Fruit fly (Drosophila melanogaster) whole organism, embryonic: ENCODE measurements around the gene mTor.
A peak's percentile ranks its signal among the peaks of the same experiment; 100 is the strongest.

Experiments used
- BEAF-32 ChIP-seq: fragments of 200-800 bp; sonication (Bioruptor generic); optimal IDR thresholded peaks from 3 replicates; lab custom pipeline; 2017; ENCODE audit warnings: missing biosample characterization, missing genetic modification characterization, mild to moderate bottlenecking, moderate library complexity, missing genetic modification reagents
- CG11247 ChIP-seq: fragments of 200-800 bp; sonication (Bioruptor generic); IDR thresholded peaks from 2 replicates; pipeline ENCODE4 v1.3.6; 2022; ENCODE audit warnings: missing biosample characterization, missing genetic modification characterization
- CG11504 ChIP-seq: fragments of 200-800 bp; sonication (Bioruptor generic); optimal IDR thresholded peaks from 3 replicates; lab custom pipeline; 2019; ENCODE audit warnings: missing biosample characterization, mild to moderate bottlenecking, missing genetic modification characterization, moderate library complexity
- CG11560 ChIP-seq: fragments of 200-800 bp; sonication (Bioruptor generic); IDR thresholded peaks from 3 replicates; pipeline ENCODE4 v1.3.6; 2022; ENCODE audit warnings: missing biosample characterization, missing genetic modification characterization
- CG12299 ChIP-seq: fragments of 200-800 bp; sonication (Bioruptor generic); optimal IDR thresholded peaks from 2 replicates; lab custom pipeline; 2018; ENCODE audit warnings: missing biosample characterization, mild to moderate bottlenecking, missing genetic modification characterization
- CG13287 ChIP-seq: fragments of 200-800 bp; sonication (Bioruptor generic); IDR thresholded peaks from 2 replicates; pipeline ENCODE4 v1.3.6; 2022; ENCODE audit warnings: missing biosample characterization, missing genetic modification characterization; ENCODE audit not compliant: partially characterized antibody
- CG14014 ChIP-seq: fragments of 200-800 bp; sonication (Bioruptor generic); IDR thresholded peaks from 2 replicates; pipeline ENCODE4 v1.3.6; 2022; ENCODE audit warnings: missing biosample characterization, missing genetic modification characterization
- CG14050 ChIP-seq: fragments of 200-800 bp; sonication (Bioruptor generic); IDR thresholded peaks from 3 replicates; pipeline ENCODE4 v1.3.6; 2022; ENCODE audit warnings: missing biosample characterization, missing genetic modification characterization
- CG1529 ChIP-seq: fragments of 200-800 bp; sonication (Bioruptor generic); optimal IDR thresholded peaks from 3 replicates; lab custom pipeline; 2018; ENCODE audit warnings: missing biosample characterization, missing genetic modification characterization
- CG17359 ChIP-seq: fragments of 200-800 bp; sonication (Bioruptor generic); optimal IDR thresholded peaks from 3 replicates; lab custom pipeline; 2018; ENCODE audit warnings: missing biosample characterization, mild to moderate bottlenecking, missing genetic modification characterization, moderate library complexity
- CG17385 ChIP-seq: fragments of 200-800 bp; sonication (Bioruptor generic); optimal IDR thresholded peaks from 3 replicates; lab custom pipeline; 2018; ENCODE audit warnings: missing biosample characterization, mild to moderate bottlenecking, missing genetic modification characterization
- CG17802 ChIP-seq: fragments of 200-800 bp; sonication (Bioruptor generic); optimal IDR thresholded peaks from 2 replicates; lab custom pipeline; 2018; ENCODE audit warnings: missing biosample characterization, mild to moderate bottlenecking, missing genetic modification characterization, moderate library complexity
- CG18619 ChIP-seq: fragments of 200-800 bp; sonication (Bioruptor generic); optimal IDR thresholded peaks from 3 replicates; lab custom pipeline; 2017; ENCODE audit warnings: missing biosample characterization, mild to moderate bottlenecking, missing genetic modification characterization
- CG2116 ChIP-seq: fragments of 200-800 bp; sonication (Bioruptor generic); optimal IDR thresholded peaks from 3 replicates; lab custom pipeline; 2018; ENCODE audit warnings: missing biosample characterization, mild to moderate bottlenecking, missing genetic modification characterization
- CG2199 ChIP-seq: fragments of 200-800 bp; sonication (Bioruptor generic); IDR thresholded peaks from 3 replicates; pipeline ENCODE4 v1.3.6; 2022; ENCODE audit warnings: missing biosample characterization, missing genetic modification characterization
- CG2875 ChIP-seq: fragments of 200-800 bp; sonication (Bioruptor generic); optimal IDR thresholded peaks from 2 replicates; lab custom pipeline; 2017; ENCODE audit warnings: missing biosample characterization, mild to moderate bottlenecking, missing genetic modification characterization, missing genetic modification reagents
- CG4360 ChIP-seq: fragments of 200-800 bp; sonication (Bioruptor generic); IDR thresholded peaks from 2 replicates; pipeline ENCODE4 v1.3.6; 2022; ENCODE audit warnings: missing biosample characterization, missing genetic modification characterization
- CG4404 ChIP-seq: fragments of 200-800 bp; sonication (Bioruptor generic); IDR thresholded peaks from 2 replicates; pipeline ENCODE4 v1.3.6; 2022; ENCODE audit warnings: missing biosample characterization, missing genetic modification characterization
- CG5180 ChIP-seq: fragments of 200-800 bp; sonication (Bioruptor generic); optimal IDR thresholded peaks from 3 replicates; lab custom pipeline; 2017; ENCODE audit warnings: missing biosample characterization, missing genetic modification characterization, mild to moderate bottlenecking, moderate library complexity, missing genetic modification reagents
- CG7839 ChIP-seq: fragments of 200-800 bp; sonication (Bioruptor generic); optimal IDR thresholded peaks from 3 replicates; lab custom pipeline; 2018; ENCODE audit warnings: missing biosample characterization, mild to moderate bottlenecking, missing genetic modification characterization, moderate library complexity
- CG8765 ChIP-seq: fragments of 200-800 bp; sonication (Bioruptor generic); IDR thresholded peaks from 2 replicates; pipeline ENCODE4 v1.3.6; 2022; ENCODE audit warnings: missing biosample characterization, missing genetic modification characterization
- CG9817 ChIP-seq: fragments of 200-800 bp; sonication (Bioruptor generic); optimal IDR thresholded peaks from 2 replicates; lab custom pipeline; 2018; ENCODE audit warnings: missing biosample characterization, mild to moderate bottlenecking, missing genetic modification characterization, moderate library complexity
- Camta ChIP-seq: fragments of 200-800 bp; sonication (Bioruptor generic); optimal IDR thresholded peaks from 2 replicates; lab custom pipeline; 2016; ENCODE audit warnings: missing biosample characterization, missing genetic modification characterization
- CoRest ChIP-seq: fragments of 200-800 bp; sonication (Bioruptor generic); optimal IDR thresholded peaks from 3 replicates; lab custom pipeline; 2018; ENCODE audit warnings: missing biosample characterization, mild to moderate bottlenecking, missing genetic modification characterization, moderate library complexity
- HHEX ChIP-seq: fragments of 200-800 bp; sonication (Bioruptor generic); optimal IDR thresholded peaks from 3 replicates; lab custom pipeline; 2017; ENCODE audit warnings: missing biosample characterization, mild to moderate bottlenecking, missing genetic modification characterization, missing genetic modification reagents
- HmgZ ChIP-seq: fragments of 200-800 bp; sonication (Bioruptor generic); optimal IDR thresholded peaks from 2 replicates; lab custom pipeline; 2018; ENCODE audit warnings: missing biosample characterization, mild to moderate bottlenecking, missing genetic modification characterization
- Med ChIP-seq: fragments of 200-800 bp; sonication (Bioruptor generic); peaks from one replicate; lab custom pipeline; 2016; ENCODE audit warnings: missing biosample characterization, missing genetic modification characterization, mild to moderate bottlenecking, inconsistent platforms, moderate library complexity
- NC2α ChIP-seq: fragments of 200-800 bp; sonication (Bioruptor generic); optimal IDR thresholded peaks from 2 replicates; lab custom pipeline; 2016; ENCODE audit warnings: missing biosample characterization, missing genetic modification characterization
- Sin3A ChIP-seq: fragments of >200 bp; optimal IDR thresholded peaks from 2 replicates; lab custom pipeline; 2018
- Six4 ChIP-seq: fragments of 200-800 bp; sonication (Bioruptor generic); optimal IDR thresholded peaks from 2 replicates; lab custom pipeline; 2016; ENCODE audit warnings: missing biosample characterization, missing genetic modification characterization
- Sox102F ChIP-seq: fragments of 200-800 bp; sonication (Bioruptor generic); optimal IDR thresholded peaks from 2 replicates; lab custom pipeline; 2018; ENCODE audit warnings: missing biosample characterization, mild to moderate bottlenecking, missing genetic modification characterization, moderate library complexity
- Sry-δ ChIP-seq: fragments of 200-800 bp; sonication (Bioruptor generic); optimal IDR thresholded peaks from 2 replicates; lab custom pipeline; 2016; ENCODE audit warnings: missing biosample characterization, missing genetic modification characterization
- Xrp1 ChIP-seq: fragments of 200-800 bp; sonication (Bioruptor generic); IDR thresholded peaks from 2 replicates; pipeline ENCODE4 v1.3.6; 2022; ENCODE audit warnings: missing biosample characterization, missing genetic modification characterization
- ato ChIP-seq: fragments of 200-800 bp; sonication (Bioruptor generic); IDR thresholded peaks from 2 replicates; pipeline ENCODE4 v1.3.6; 2022; ENCODE audit warnings: missing biosample characterization, missing genetic modification characterization; ENCODE audit not compliant: partially characterized antibody
- az2 ChIP-seq: fragments of 200-800 bp; sonication (Bioruptor generic); optimal IDR thresholded peaks from 3 replicates; lab custom pipeline; 2016; ENCODE audit warnings: missing biosample characterization, missing genetic modification characterization
- chm ChIP-seq: fragments of 200-800 bp; sonication (Bioruptor generic); IDR thresholded peaks from 2 replicates; pipeline ENCODE4 v1.3.6; 2022; ENCODE audit warnings: missing biosample characterization, missing genetic modification characterization
- crol ChIP-seq: fragments of 200-800 bp; sonication (Bioruptor generic); IDR thresholded peaks from 2 replicates; pipeline ENCODE4 v1.3.6; 2022; ENCODE audit warnings: missing biosample characterization, missing genetic modification characterization
- dysf ChIP-seq: fragments of 200-800 bp; sonication (Bioruptor generic); IDR thresholded peaks from 3 replicates; pipeline ENCODE4 v1.3.6; 2022; ENCODE audit warnings: missing biosample characterization, missing genetic modification characterization
- fd3F ChIP-seq: fragments of 200-800 bp; sonication (Bioruptor generic); optimal IDR thresholded peaks from 2 replicates; lab custom pipeline; 2018; ENCODE audit warnings: missing biosample characterization, mild to moderate bottlenecking, missing genetic modification characterization, moderate library complexity
- fd64A ChIP-seq: fragments of 200-800 bp; sonication (Bioruptor generic); optimal IDR thresholded peaks from 3 replicates; lab custom pipeline; 2018; ENCODE audit warnings: missing biosample characterization, mild to moderate bottlenecking, missing genetic modification characterization
- grn ChIP-seq: fragments of 200-800 bp; sonication (Bioruptor generic); optimal IDR thresholded peaks from 3 replicates; lab custom pipeline; 2017; ENCODE audit warnings: missing biosample characterization, missing genetic modification characterization
- hkb ChIP-seq, 2 experiments: fragments of 200-800 bp in 1 of 2; fragments of >200 bp in 1 of 2; sonication (Bioruptor generic) in 1 of 2; IDR thresholded peaks in 1 of 2; optimal IDR thresholded peaks in 1 of 2; 2 replicates each; pipeline versions ENCODE4 v1.3.6 to Lab custom; 2017 to 2022; ENCODE audit warnings: missing biosample characterization in 1 of 2, missing genetic modification characterization in 1 of 2
- hth ChIP-seq: fragments of >200 bp; optimal IDR thresholded peaks from 2 replicates; lab custom pipeline; 2017; ENCODE audit warnings: inconsistent platforms
- insv ChIP-seq, 2 experiments: fragments of 200-800 bp; sonication (Bioruptor generic); optimal IDR thresholded peaks; 3 replicates each; lab custom pipeline; 2016 to 2018; ENCODE audit warnings: missing biosample characterization in 2 of 2, missing genetic modification characterization in 2 of 2
- odd ChIP-seq: fragments of 200-800 bp; sonication (Bioruptor generic); optimal IDR thresholded peaks from 2 replicates; lab custom pipeline; 2017; ENCODE audit warnings: missing biosample characterization, mild to moderate bottlenecking, missing genetic modification characterization
- pzg ChIP-seq: fragments of 200-800 bp; sonication (Bioruptor generic); optimal IDR thresholded peaks from 3 replicates; lab custom pipeline; 2018; ENCODE audit warnings: missing biosample characterization, mild to moderate bottlenecking, missing genetic modification characterization, moderate library complexity
- ranshi ChIP-seq: fragments of 200-800 bp; sonication (Bioruptor generic); IDR thresholded peaks from 2 replicates; pipeline ENCODE4 v1.3.6; 2022; ENCODE audit warnings: missing biosample characterization, missing genetic modification characterization
- unpg ChIP-seq: fragments of 200-800 bp; sonication (Bioruptor generic); optimal IDR thresholded peaks from 3 replicates; lab custom pipeline; 2018; ENCODE audit warnings: missing biosample characterization, mild to moderate bottlenecking, missing genetic modification characterization, moderate library complexity
- vnd ChIP-seq: fragments of 200-800 bp; sonication (Bioruptor generic); IDR thresholded peaks from 3 replicates; pipeline ENCODE4 v1.3.6; 2022; ENCODE audit warnings: missing biosample characterization, missing genetic modification characterization; ENCODE audit not compliant: partially characterized antibody
- yki ChIP-seq: fragments of >200 bp; optimal IDR thresholded peaks from 3 replicates; lab custom pipeline; 2018

Gene mTor

dm6 chr2L:12974045-12974539 is 30.2 kb upstream of the mTor start, which contains the start of gene Vha68-2 (continued):
- peak; percentile 50 for TF ChIP-seq CG2875
- peak; percentile 75 for TF ChIP-seq Camta
- peak; percentile 95 for TF ChIP-seq CG11560 (tag; lab: Robert Waterston, UW)
- peak; percentile 62 for TF ChIP-seq vnd (GFP tag; lab: Robert Waterston, UW)
- TF ChIP-seq hth (lab: Kevin White, UChicago): no peak
- peak; percentile 87 for TF ChIP-seq Med (GFP tag; lab: Kevin White, UChicago)
- peak; percentile 11 for TF ChIP-seq CG17359
- TF ChIP-seq CG17385: peak; percentile 61
- TF ChIP-seq NC2α: peak; percentile 10
- peak; percentile 28 for TF ChIP-seq Sox102F (GFP tag; lab: Kevin White, UChicago)
- TF ChIP-seq Xrp1 (GFP tag; lab: Robert Waterston, UW): no peak
- peak; percentile 40; the same call in 1 of the 2 replicates for TF ChIP-seq ranshi (GFP tag; lab: Robert Waterston, UW)
- no peak for TF ChIP-seq fd64A
- TF ChIP-seq HHEX (GFP tag; lab: Kevin White, UChicago): no peak
- peak; percentile 32 for TF ChIP-seq Six4 (GFP tag; lab: Kevin White, UChicago)
- TF ChIP-seq CG2199 (GFP tag; lab: Robert Waterston, UW): 0 out of 3 replicates have a peak, but pooled peaks have one; percentile 14
- peak; percentile 60 for TF ChIP-seq CG18619 (GFP tag; lab: Kevin White, UChicago)
- TF ChIP-seq CG4360: no peak
- no peak for TF ChIP-seq CG7839 (tag; lab: Kevin White, UChicago)
- peak in 1 of 2 experiments; percentile 47 for TF ChIP-seq insv (GFP tag; optimal IDR thresholded peaks at IDR 0.05; lab: Kevin White, UChicago)
- peak; percentile 67; the same call in 2 of the 3 replicates for TF ChIP-seq dysf (GFP tag; lab: Robert Waterston, UW)
- peak; percentile 71 for TF ChIP-seq odd
- 0 out of 2 replicates have a peak, but pooled peaks have one; percentile 49 for TF ChIP-seq chm (GFP tag; lab: Robert Waterston, UW)
- TF ChIP-seq HmgZ: peak; percentile 76
- peak; percentile 64 for TF ChIP-seq CG12299 (tag; lab: Kevin White, UChicago)
- TF ChIP-seq crol (GFP tag; lab: Robert Waterston, UW): peak; percentile 73
- peak; percentile 36 for TF ChIP-seq az2
- peak; percentile 62 for TF ChIP-seq CG13287 (GFP tag; lab: Robert Waterston, UW)
- TF ChIP-seq CG11504: peak; percentile 53
- TF ChIP-seq pzg (GFP tag; lab: Kevin White, UChicago): peak; percentile 89
- TF ChIP-seq CG1529 (GFP tag; lab: Kevin White, UChicago): peak; percentile 31
- TF ChIP-seq ato: peak; percentile 35; the same call in 1 of the 2 replicates
- peak; percentile 61 for TF ChIP-seq CG2116
- no peak for TF ChIP-seq yki (lab: Kevin White, UChicago)
- TF ChIP-seq Sin3A (lab: Kevin White, UChicago): no peak
- peak; percentile 72 for TF ChIP-seq CG9817 (tag; lab: Kevin White, UChicago)
- no peak for TF ChIP-seq CG5180 (GFP tag; lab: Kevin White, UChicago)
- no peak for TF ChIP-seq CG8765 (GFP tag; lab: Robert Waterston, UW)
- no peak for TF ChIP-seq CG4404
- TF ChIP-seq CG11247 (GFP tag; lab: Robert Waterston, UW): peak; percentile 76; the same call in 1 of the 2 replicates
- peak; percentile 66 for TF ChIP-seq unpg
- peak; percentile 20; the same call in 1 of the 3 replicates for TF ChIP-seq CG14050 (GFP tag; lab: Robert Waterston, UW)
- TF ChIP-seq CoRest (tag; lab: Kevin White, UChicago): peak; percentile 54
- TF ChIP-seq grn (GFP tag; lab: Kevin White, UChicago): no peak
- TF ChIP-seq BEAF-32: peak; percentile 57
- TF ChIP-seq fd3F (GFP tag; lab: Kevin White, UChicago): peak; percentile 47
- TF ChIP-seq hkb (optimal IDR thresholded peaks at IDR 0.05; lab: Kevin White, UChicago): peak; percentile 99
- TF ChIP-seq hkb (GFP tag; IDR thresholded peaks at IDR 0.05; lab: Robert Waterston, UW): no peak
- peak; percentile 31 for TF ChIP-seq Sry-δ (GFP tag; lab: Kevin White, UChicago)
- no peak for TF ChIP-seq CG17802 (tag; lab: Kevin White, UChicago)
- TF ChIP-seq CG14014: 0 out of 2 replicates have a peak, but pooled peaks have one; percentile 36
